Worm (Caenorhabditis elegans) whole organism, young adult: ENCODE results near the gene shc-3.

ENCODE experiments used
- F57A8.1 ChIP-seq: fragments of 200-800 bp; sonication (Bioruptor generic); optimal IDR thresholded peaks from 2 replicates; lab custom pipeline; 2018; ENCODE audit warnings: mild to moderate bottlenecking, missing genetic modification characterization, moderate library complexity, missing compliant biosample characterization
- ama-1 ChIP-seq, 3 experiments: fragments of 150-350 bp in 1 of 3; sonication (generic microtip) in 2 of 3; optimal IDR thresholded peaks; 2 replicates each; lab custom pipeline; 2014 to 2018; ENCODE audit warnings: missing biosample characterization in 2 of 3, missing genetic modification characterization in 2 of 3, missing genetic modification reagents in 2 of 3
- die-1 ChIP-seq: sonication (generic microtip); optimal IDR thresholded peaks from 2 replicates; lab custom pipeline; 2016; ENCODE audit warnings: missing genotype, mild to moderate bottlenecking, missing genetic modification characterization, missing compliant biosample characterization
- nfya-2 ChIP-seq: fragments of 200-800 bp; sonication (Bioruptor generic); IDR thresholded peaks from 2 replicates; pipeline ENCODE4 v1.3.6; 2022; ENCODE audit warnings: missing genetic modification reagents, missing genetic modification characterization, missing compliant biosample characterization
- snpc-4 ChIP-seq, 5 experiments: fragments of 150-350 bp in 1 of 5; sonication (generic microtip) in 4 of 5; optimal IDR thresholded peaks; 2 replicates each; lab custom pipeline; 2014 to 2018; ENCODE audit warnings: missing genetic modification characterization in 5 of 5, missing biosample characterization in 3 of 5, antibody characterized with exemption in 2 of 5, mild to moderate bottlenecking in 2 of 5, missing compliant biosample characterization in 2 of 5, missing genotype in 2 of 5, moderate library complexity in 2 of 5, missing genetic modification reagents in 1 of 5
- ztf-22 ChIP-seq: fragments of 200-800 bp; sonication (Bioruptor generic); optimal IDR thresholded peaks from 2 replicates; lab custom pipeline; 2018; ENCODE audit warnings: mild to moderate bottlenecking, missing genetic modification characterization, moderate library complexity, missing compliant biosample characterization

- TF ChIP-seq ztf-22 (GFP tag; lab: Kevin White, UChicago) (no peak), nfya-2 (GFP tag; lab: Robert Waterston, UW) (no peak), ama-1 (optimal IDR thresholded peaks at IDR 0.05; lab: Kevin White, UChicago) (no peak), ama-1 (GFP tag; optimal IDR thresholded peaks at IDR 0.05; lab: Kevin White, UChicago) (no peak), F57A8.1 (GFP tag; lab: Kevin White, UChicago) (no peak), snpc-4 (GFP tag; optimal IDR thresholded peaks at IDR 0.05; lab: Kevin White, UChicago) (no peak), snpc-4 (tag; optimal IDR thresholded peaks at IDR 0.05; lab: Kevin White, UChicago) (no peak), die-1 (tag; lab: Kevin White, UChicago) (no peak)
These were observed 8.9 kb downstream of the shc-3 start for ce11 chrX:13726285-13726684.
